Worm (Caenorhabditis elegans) whole organism, L1 larva: Measurements from ENCODE around the gene fipr-11.

Source experiments
- C16A3.4 ChIP-seq: fragments of 150-350 bp; optimal IDR thresholded peaks from 2 replicates; lab custom pipeline; 2014; ENCODE audit warnings: missing biosample characterization, missing genetic modification characterization
- Y116A8C.19 ChIP-seq: sonication (generic microtip); optimal IDR thresholded peaks from 2 replicates; lab custom pipeline; 2016; ENCODE audit warnings: missing compliant biosample characterization, missing genetic modification characterization, borderline replicate concordance
- alr-1 ChIP-seq: fragments of 200-800 bp; sonication (Bioruptor generic); optimal IDR thresholded peaks from 2 replicates; lab custom pipeline; 2018; ENCODE audit warnings: borderline replicate concordance, mild to moderate bottlenecking, missing genetic modification characterization, missing compliant biosample characterization
- aly-2 ChIP-seq: fragments of 150-350 bp; optimal IDR thresholded peaks from 2 replicates; lab custom pipeline; 2014; ENCODE audit warnings: missing biosample characterization, missing genetic modification characterization
- ceh-8 ChIP-seq: fragments of 200-800 bp; sonication (Bioruptor generic); optimal IDR thresholded peaks from 2 replicates; lab custom pipeline; 2018; ENCODE audit warnings: mild to moderate bottlenecking, missing genetic modification characterization, moderate library complexity, missing compliant biosample characterization
- ceh-82 ChIP-seq, 3 experiments: fragments of 150-350 bp in 1 of 3; sonication (generic microtip) in 2 of 3; optimal IDR thresholded peaks; 2 replicates each; lab custom pipeline; 2014 to 2017; ENCODE audit warnings: missing biosample characterization in 3 of 3, missing genetic modification characterization in 3 of 3
- dpl-1 ChIP-seq, 3 experiments: fragments of 150-350 bp in 2 of 3; sonication (generic microtip) in 1 of 3; optimal IDR thresholded peaks; 2 replicates each; lab custom pipeline; 2014 to 2017; ENCODE audit warnings: missing biosample characterization in 3 of 3, missing genetic modification characterization in 3 of 3, missing genetic modification reagents in 3 of 3
- dsc-1 ChIP-seq: sonication (generic microtip); optimal IDR thresholded peaks from 2 replicates; lab custom pipeline; 2016; ENCODE audit warnings: mild to moderate bottlenecking, missing genetic modification characterization, missing compliant biosample characterization
- efl-3 ChIP-seq: fragments of 200-800 bp; sonication (Bioruptor generic); optimal IDR thresholded peaks from 2 replicates; lab custom pipeline; 2018; ENCODE audit warnings: mild to moderate bottlenecking, missing genetic modification characterization, missing compliant biosample characterization
- ets-5 ChIP-seq: fragments of 200-800 bp; sonication (Bioruptor generic); IDR thresholded peaks from 2 replicates; pipeline ENCODE4 v1.3.6; 2022; ENCODE audit warnings: missing genetic modification characterization, missing compliant biosample characterization
- fkh-10 ChIP-seq: sonication (generic microtip); optimal IDR thresholded peaks from 2 replicates; lab custom pipeline; 2017; ENCODE audit warnings: missing biosample characterization, missing genetic modification reagents, missing genetic modification characterization
- fkh-4 ChIP-seq: sonication (generic microtip); optimal IDR thresholded peaks from 2 replicates; lab custom pipeline; 2016; ENCODE audit warnings: missing compliant biosample characterization, missing genetic modification characterization, borderline replicate concordance
- fkh-8 ChIP-seq: sonication (generic microtip); optimal IDR thresholded peaks from 2 replicates; lab custom pipeline; 2016; ENCODE audit warnings: mild to moderate bottlenecking, missing genetic modification characterization, missing compliant biosample characterization
- hpl-2 ChIP-seq: fragments of 150-350 bp; optimal IDR thresholded peaks from 2 replicates; lab custom pipeline; 2014; ENCODE audit warnings: missing biosample characterization, missing genetic modification reagents, missing genetic modification characterization
- jun-1 ChIP-seq: fragments of 150-350 bp; optimal IDR thresholded peaks from 2 replicates; lab custom pipeline; 2014; ENCODE audit warnings: missing biosample characterization, missing genetic modification reagents, missing genetic modification characterization
- lin-15B ChIP-seq: fragments of 150-350 bp; sonication (generic microtip); optimal IDR thresholded peaks from 3 replicates; lab custom pipeline; 2014; ENCODE audit warnings: missing biosample characterization, missing genetic modification characterization
- lin-35 ChIP-seq, 2 experiments: fragments of 150-350 bp; optimal IDR thresholded peaks; 2 replicates each; lab custom pipeline; 2014; ENCODE audit warnings: missing biosample characterization in 2 of 2, missing genetic modification characterization in 2 of 2, missing genetic modification reagents in 2 of 2
- lir-3 ChIP-seq: sonication (generic microtip); optimal IDR thresholded peaks from 2 replicates; lab custom pipeline; 2016; ENCODE audit warnings: mild to moderate bottlenecking, missing genetic modification characterization, moderate library complexity, missing compliant biosample characterization; ENCODE audit not compliant: poor library complexity
- mef-2 ChIP-seq: fragments of 150-350 bp; optimal IDR thresholded peaks from 2 replicates; lab custom pipeline; 2014; ENCODE audit warnings: missing biosample characterization, missing genetic modification characterization
- nhr-11 ChIP-seq: fragments of 150-350 bp; optimal IDR thresholded peaks from 2 replicates; lab custom pipeline; 2014; ENCODE audit warnings: missing biosample characterization, missing genetic modification characterization
- nhr-19 ChIP-seq: fragments of 200-800 bp; sonication (Bioruptor generic); conservative IDR thresholded peaks from 2 replicates; pipeline ENCODE4 v1.3.6; 2022; ENCODE audit warnings: missing genetic modification characterization, missing compliant biosample characterization
- nhr-237 ChIP-seq: fragments of 150-350 bp; optimal IDR thresholded peaks from 2 replicates; lab custom pipeline; 2014; ENCODE audit warnings: missing biosample characterization, missing genetic modification characterization
- nhr-28 ChIP-seq: fragments of 150-350 bp; optimal IDR thresholded peaks from 2 replicates; lab custom pipeline; 2014; ENCODE audit warnings: missing biosample characterization, missing genetic modification characterization
- nhr-71 ChIP-seq: sonication (generic microtip); optimal IDR thresholded peaks from 2 replicates; lab custom pipeline; 2016; ENCODE audit warnings: mild to moderate bottlenecking, missing genetic modification characterization, moderate library complexity, missing compliant biosample characterization
- pag-3 ChIP-seq: sonication (generic microtip); optimal IDR thresholded peaks from 2 replicates; lab custom pipeline; 2017; ENCODE audit warnings: missing genetic modification characterization, mild to moderate bottlenecking, missing compliant biosample characterization, antibody characterized with exemption, borderline replicate concordance; ENCODE audit not compliant: insufficient read depth
- snpc-4 ChIP-seq: fragments of 150-350 bp; optimal IDR thresholded peaks from 2 replicates; lab custom pipeline; 2014; ENCODE audit warnings: missing biosample characterization, missing genetic modification characterization
- snu-23 ChIP-seq: sonication (generic microtip); optimal IDR thresholded peaks from 2 replicates; lab custom pipeline; 2016; ENCODE audit warnings: missing genetic modification characterization, missing compliant biosample characterization
- sox-4 ChIP-seq: sonication (generic microtip); optimal IDR thresholded peaks from 2 replicates; lab custom pipeline; 2016; ENCODE audit warnings: missing genetic modification characterization, missing compliant biosample characterization
- sptf-1 ChIP-seq: fragments of 150-350 bp; optimal IDR thresholded peaks from 2 replicates; lab custom pipeline; 2014; ENCODE audit warnings: missing biosample characterization, missing genetic modification characterization
- sup-37 ChIP-seq: fragments of 200-800 bp; sonication (Bioruptor generic); optimal IDR thresholded peaks from 2 replicates; lab custom pipeline; 2018; ENCODE audit warnings: mild to moderate bottlenecking, missing genetic modification characterization, missing compliant biosample characterization
- swsn-7 ChIP-seq: sonication (generic microtip); optimal IDR thresholded peaks from 2 replicates; lab custom pipeline; 2016; ENCODE audit warnings: missing genetic modification characterization, missing compliant biosample characterization
- tlp-1 ChIP-seq: fragments of 150-350 bp; optimal IDR thresholded peaks from 2 replicates; lab custom pipeline; 2014; ENCODE audit warnings: missing biosample characterization, missing genetic modification characterization
- unc-130 ChIP-seq: fragments of 150-350 bp; optimal IDR thresholded peaks from 2 replicates; lab custom pipeline; 2017; ENCODE audit warnings: missing biosample characterization, missing genetic modification characterization, inconsistent platforms
- unc-30 ChIP-seq: sonication (generic microtip); optimal IDR thresholded peaks from 2 replicates; lab custom pipeline; 2017; ENCODE audit warnings: missing biosample characterization, missing genetic modification characterization
- zag-1 ChIP-seq: fragments of 150-350 bp; optimal IDR thresholded peaks from 2 replicates; lab custom pipeline; 2014; ENCODE audit warnings: missing biosample characterization, missing genetic modification characterization
- ztf-11 ChIP-seq, 2 experiments: sonication (generic microtip); optimal IDR thresholded peaks; 2 replicates each; lab custom pipeline; 2016 to 2017; ENCODE audit warnings: missing genetic modification characterization in 2 of 2, missing biosample characterization in 1 of 2, missing compliant biosample characterization in 1 of 2

Gene fipr-11

DNA sequence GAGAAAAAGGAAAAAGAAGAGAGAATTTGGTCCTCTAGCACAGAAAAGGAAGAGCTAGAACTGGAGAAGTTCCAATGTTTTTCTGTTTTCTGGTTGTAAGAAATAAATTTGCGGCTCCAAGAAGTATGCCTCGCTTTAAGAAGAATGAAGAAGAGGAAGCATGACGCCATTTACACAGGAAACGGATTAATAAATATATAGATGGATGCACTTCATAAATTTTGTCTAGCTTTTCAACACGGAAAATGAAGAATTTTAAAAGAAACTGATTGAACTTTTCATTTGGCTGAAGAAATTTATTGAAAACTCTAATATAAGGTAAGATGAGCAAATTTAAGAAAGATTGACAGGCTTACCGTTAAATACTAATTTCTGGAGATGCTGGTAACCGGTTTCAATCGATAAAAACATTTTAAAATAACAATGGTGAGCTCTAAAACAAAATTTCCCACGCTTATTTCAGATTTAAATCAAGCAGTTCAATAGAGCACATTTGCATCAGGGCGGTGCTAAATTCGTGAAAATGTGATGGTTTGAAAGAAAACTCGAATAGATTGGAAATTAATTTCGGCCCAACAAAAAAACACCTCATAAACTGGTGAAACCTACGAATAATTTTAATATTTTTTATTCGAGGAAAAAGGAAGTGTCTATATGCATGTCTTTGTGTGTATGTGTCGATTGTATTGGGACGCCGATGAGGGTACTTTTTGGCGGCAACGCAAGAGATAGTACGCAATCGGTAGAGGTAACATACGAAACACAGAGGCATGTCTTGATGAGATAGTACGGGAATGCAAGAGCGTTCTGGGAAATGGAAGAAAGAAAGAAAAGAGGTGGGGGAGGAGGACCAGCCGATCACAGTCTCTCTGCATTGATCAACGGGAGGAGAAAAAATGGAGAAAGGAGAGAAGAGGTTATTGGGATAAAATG, 49.8 kb downstream of the fipr-11 start (continued):
- TF ChIP-seq ceh-82 (tag; optimal IDR thresholded peaks at IDR 0.05; lab: Kevin White, UChicago) (no peak), jun-1 (no peak), snu-23 (peak; percentile 61), dsc-1 (tag; lab: Kevin White, UChicago) (peak; percentile 9), aly-2 (tag; lab: Kevin White, UChicago) (no peak), tlp-1 (tag; lab: Kevin White, UChicago) (no peak), lin-35 (GFP tag; optimal IDR thresholded peaks at IDR 0.05; lab: Kevin White, UChicago) (peak; percentile 11 to 51), unc-30 (no peak), sox-4 (tag; lab: Kevin White, UChicago) (no peak), hpl-2 (GFP tag; lab: Kevin White, UChicago) (no peak), ceh-8 (no peak), sup-37 (no peak), nhr-237 (no peak), lir-3 (tag; lab: Kevin White, UChicago) (no peak), pag-3 (no peak), nhr-11 (no peak), nhr-19 (peak; percentile 42), swsn-7 (peak; percentile 45), mef-2 (tag; lab: Kevin White, UChicago) (no peak), zag-1 (tag; lab: Kevin White, UChicago) (no peak), nhr-28 (tag; lab: Kevin White, UChicago) (no peak), sptf-1 (no peak), C16A3.4 (tag; lab: Kevin White, UChicago) (no peak), efl-3 (no peak), fkh-10 (no peak), snpc-4 (tag; lab: Kevin White, UChicago) (no peak), dpl-1 (GFP tag; optimal IDR thresholded peaks at IDR 0.05; lab: Kevin White, UChicago) (peak in 2 of 3 experiments; percentile 45 to 51), ztf-11 (tag; optimal IDR thresholded peaks at IDR 0.05; lab: Kevin White, UChicago) (no peak), Y116A8C.19 (tag; lab: Kevin White, UChicago) (no peak), ets-5 (GFP tag; lab: Robert Waterston, UW) (no peak), fkh-4 (tag; lab: Kevin White, UChicago) (no peak), unc-130 (no peak), fkh-8 (tag; lab: Kevin White, UChicago) (peak; percentile 31), nhr-71 (tag; lab: Kevin White, UChicago) (peak; percentile 31), lin-15B (tag; lab: Kevin White, UChicago) (no peak), alr-1 (no peak)
